Fruit fly (Drosophila melanogaster) whole organism, embryonic: ENCODE measurements around the gene pxb.
A peak's percentile ranks its signal among the peaks of the same experiment; 100 is the strongest.

ENCODE experiments used
- CG10959 ChIP-seq: fragments of 200-800 bp; sonication (Bioruptor generic); IDR thresholded peaks from 2 replicates; pipeline ENCODE4 v1.3.6; 2022; ENCODE audit warnings: missing biosample characterization, missing genetic modification characterization
- CG11398 ChIP-seq: fragments of 200-800 bp; sonication (Bioruptor generic); optimal IDR thresholded peaks from 2 replicates; lab custom pipeline; 2016; ENCODE audit warnings: missing biosample characterization, missing genetic modification characterization
- CG11504 ChIP-seq: fragments of 200-800 bp; sonication (Bioruptor generic); optimal IDR thresholded peaks from 3 replicates; lab custom pipeline; 2019; ENCODE audit warnings: missing biosample characterization, mild to moderate bottlenecking, missing genetic modification characterization, moderate library complexity
- CG12391 ChIP-seq: fragments of 200-800 bp; sonication (Bioruptor generic); optimal IDR thresholded peaks from 3 replicates; lab custom pipeline; 2018; ENCODE audit warnings: missing biosample characterization, mild to moderate bottlenecking, missing genetic modification characterization, moderate library complexity
- CG14441 ChIP-seq: fragments of 200-800 bp; sonication (Bioruptor generic); IDR thresholded peaks from 2 replicates; pipeline ENCODE4 v1.3.6; 2022; ENCODE audit warnings: missing biosample characterization, missing genetic modification characterization
- CG1529 ChIP-seq: fragments of 200-800 bp; sonication (Bioruptor generic); optimal IDR thresholded peaks from 3 replicates; lab custom pipeline; 2018; ENCODE audit warnings: missing biosample characterization, missing genetic modification characterization
- CG15479 ChIP-seq: fragments of 200-800 bp; sonication (Bioruptor generic); optimal IDR thresholded peaks from 3 replicates; lab custom pipeline; 2019; ENCODE audit warnings: missing biosample characterization, mild to moderate bottlenecking, missing genetic modification characterization, moderate library complexity
- CG1602 ChIP-seq: fragments of 200-800 bp; sonication (Bioruptor generic); optimal IDR thresholded peaks from 3 replicates; lab custom pipeline; 2016; ENCODE audit warnings: missing biosample characterization, missing genetic modification characterization
- CG16815 ChIP-seq: fragments of 200-800 bp; sonication (Bioruptor generic); optimal IDR thresholded peaks from 3 replicates; lab custom pipeline; 2017; ENCODE audit warnings: missing biosample characterization, mild to moderate bottlenecking, missing genetic modification characterization
- CG18262 ChIP-seq: fragments of 200-800 bp; optimal IDR thresholded peaks from 3 replicates; lab custom pipeline; 2019; ENCODE audit warnings: missing biosample characterization, mild to moderate bottlenecking, missing genetic modification characterization, moderate library complexity
- CG3281 ChIP-seq: fragments of 200-800 bp; sonication (Bioruptor generic); optimal IDR thresholded peaks from 3 replicates; lab custom pipeline; 2017; ENCODE audit warnings: missing biosample characterization, mild to moderate bottlenecking, missing genetic modification characterization
- CG4328 ChIP-seq: fragments of 200-800 bp; sonication (Bioruptor generic); optimal IDR thresholded peaks from 3 replicates; lab custom pipeline; 2017; ENCODE audit warnings: missing biosample characterization, missing genetic modification reagents, missing genetic modification characterization
- CG7357 ChIP-seq: fragments of 200-800 bp; sonication (Bioruptor generic); IDR thresholded peaks from 3 replicates; pipeline ENCODE4 v1.3.6; 2022; ENCODE audit warnings: missing biosample characterization, missing genetic modification characterization
- CG7839 ChIP-seq: fragments of 200-800 bp; sonication (Bioruptor generic); optimal IDR thresholded peaks from 3 replicates; lab custom pipeline; 2018; ENCODE audit warnings: missing biosample characterization, mild to moderate bottlenecking, missing genetic modification characterization, moderate library complexity
- CG7963 ChIP-seq: fragments of 200-800 bp; sonication (Bioruptor generic); IDR thresholded peaks from 3 replicates; pipeline ENCODE4 v1.3.6; 2022; ENCODE audit warnings: missing biosample characterization, missing genetic modification characterization; ENCODE audit not compliant: partially characterized antibody
- CG8281 ChIP-seq: fragments of 200-800 bp; sonication (Bioruptor generic); optimal IDR thresholded peaks from 2 replicates; lab custom pipeline; 2018; ENCODE audit warnings: missing biosample characterization, mild to moderate bottlenecking, missing genetic modification characterization, moderate library complexity
- D ChIP-seq, 2 experiments: fragments of 200-800 bp in 1 of 2; fragments of >200 bp in 1 of 2; sonication (Bioruptor generic) in 1 of 2; optimal IDR thresholded peaks; 2 replicates in 1 of 2; 3 replicates in 1 of 2; lab custom pipeline; 2017; ENCODE audit warnings: mild to moderate bottlenecking in 1 of 2, missing biosample characterization in 1 of 2, missing genetic modification characterization in 1 of 2, missing genetic modification reagents in 1 of 2
- D19B ChIP-seq: fragments of 200-800 bp; sonication (Bioruptor generic); optimal IDR thresholded peaks from 2 replicates; lab custom pipeline; 2017; ENCODE audit warnings: missing biosample characterization, mild to moderate bottlenecking, missing genetic modification characterization
- Dll ChIP-seq: fragments of 200-800 bp; sonication (Bioruptor generic); IDR thresholded peaks from 4 replicates; pipeline ENCODE4 v1.3.6; 2022; ENCODE audit warnings: missing biosample characterization, missing genetic modification characterization; ENCODE audit not compliant: partially characterized antibody
- Dp ChIP-seq: fragments of 200-800 bp; sonication (Bioruptor generic); optimal IDR thresholded peaks from 2 replicates; lab custom pipeline; 2018; ENCODE audit warnings: missing biosample characterization, mild to moderate bottlenecking, missing genetic modification characterization, moderate library complexity
- Elba2 ChIP-seq: fragments of 200-800 bp; sonication (Bioruptor generic); optimal IDR thresholded peaks from 3 replicates; lab custom pipeline; 2016; ENCODE audit warnings: missing biosample characterization, missing genetic modification characterization
- Ets65A ChIP-seq: fragments of 200-800 bp; sonication (Bioruptor generic); peaks from one replicate; lab custom pipeline; 2016; ENCODE audit warnings: missing biosample characterization, missing genetic modification characterization
- Hand ChIP-seq: fragments of 200-800 bp; sonication (Bioruptor generic); optimal IDR thresholded peaks from 2 replicates; lab custom pipeline; 2017; ENCODE audit warnings: mild to moderate bottlenecking, missing biosample characterization, missing genetic modification reagents, missing genetic modification characterization
- Optix ChIP-seq: fragments of 200-800 bp; sonication (Bioruptor generic); IDR thresholded peaks from 3 replicates; pipeline ENCODE4 v1.3.6; 2022; ENCODE audit warnings: missing biosample characterization, missing genetic modification characterization
- Sox102F ChIP-seq: fragments of 200-800 bp; sonication (Bioruptor generic); optimal IDR thresholded peaks from 2 replicates; lab custom pipeline; 2018; ENCODE audit warnings: missing biosample characterization, mild to moderate bottlenecking, missing genetic modification characterization, moderate library complexity
- Ssrp ChIP-seq: fragments of 200-800 bp; sonication (Bioruptor generic); optimal IDR thresholded peaks from 2 replicates; lab custom pipeline; 2018; ENCODE audit warnings: missing biosample characterization, mild to moderate bottlenecking, missing genetic modification characterization, moderate library complexity
- Xbp1 ChIP-seq: fragments of 200-800 bp; sonication (Bioruptor generic); optimal IDR thresholded peaks from 3 replicates; lab custom pipeline; 2016; ENCODE audit warnings: missing biosample characterization, mild to moderate bottlenecking, missing genetic modification characterization
- Xrp1 ChIP-seq: fragments of 200-800 bp; sonication (Bioruptor generic); IDR thresholded peaks from 2 replicates; pipeline ENCODE4 v1.3.6; 2022; ENCODE audit warnings: missing biosample characterization, missing genetic modification characterization
- ac ChIP-seq: fragments of 200-800 bp; sonication (Bioruptor generic); optimal IDR thresholded peaks from 3 replicates; lab custom pipeline; 2017; ENCODE audit warnings: missing biosample characterization, mild to moderate bottlenecking, missing genetic modification characterization
- cad ChIP-seq: fragments of >200 bp; optimal IDR thresholded peaks from 2 replicates; lab custom pipeline; 2017; ENCODE audit warnings: missing biosample characterization, missing genetic modification characterization
- ci ChIP-seq: fragments of 200-800 bp; sonication (Bioruptor generic); IDR thresholded peaks from 3 replicates; pipeline ENCODE4 v1.3.6; 2022; ENCODE audit warnings: missing biosample characterization, missing genetic modification characterization
- crc ChIP-seq: fragments of 200-800 bp; sonication (Bioruptor generic); optimal IDR thresholded peaks from 2 replicates; lab custom pipeline; 2016; ENCODE audit warnings: missing biosample characterization, missing genetic modification characterization
- croc ChIP-seq: fragments of 200-800 bp; sonication (Bioruptor generic); conservative IDR thresholded peaks from 3 replicates; pipeline ENCODE4 v1.3.6; 2022; ENCODE audit warnings: missing biosample characterization, missing genetic modification characterization
- crp ChIP-seq, 2 experiments: fragments of 200-800 bp; sonication (Bioruptor generic); optimal IDR thresholded peaks; 2 replicates in 1 of 2; 3 replicates in 1 of 2; lab custom pipeline; 2017; ENCODE audit warnings: missing biosample characterization in 2 of 2, missing genetic modification characterization in 2 of 2, mild to moderate bottlenecking in 1 of 2, moderate library complexity in 1 of 2
- fd102C ChIP-seq: fragments of 200-800 bp; sonication (Bioruptor generic); optimal IDR thresholded peaks from 2 replicates; lab custom pipeline; 2018; ENCODE audit warnings: missing biosample characterization, mild to moderate bottlenecking, missing genetic modification characterization, moderate library complexity
- gce ChIP-seq: fragments of 200-800 bp; sonication (Bioruptor generic); IDR thresholded peaks from 3 replicates; pipeline ENCODE4 v1.3.6; 2022; ENCODE audit warnings: missing biosample characterization, missing genetic modification characterization
- insv ChIP-seq, 2 experiments: fragments of 200-800 bp; sonication (Bioruptor generic); optimal IDR thresholded peaks; 3 replicates each; lab custom pipeline; 2016 to 2018; ENCODE audit warnings: missing biosample characterization in 2 of 2, missing genetic modification characterization in 2 of 2
- kay ChIP-seq: fragments of 200-800 bp; sonication (Bioruptor generic); optimal IDR thresholded peaks from 2 replicates; lab custom pipeline; 2016; ENCODE audit warnings: missing biosample characterization, missing genetic modification characterization
- nmo ChIP-seq: fragments of 200-800 bp; sonication (Bioruptor generic); optimal IDR thresholded peaks from 2 replicates; lab custom pipeline; 2018; ENCODE audit warnings: missing biosample characterization, mild to moderate bottlenecking, missing genetic modification characterization, moderate library complexity
- prd ChIP-seq, 3 experiments: fragments of >200 bp in 2 of 3; fragments of 200-800 bp in 1 of 3; sonication (Bioruptor generic) in 1 of 3; optimal IDR thresholded peaks in 2 of 3; IDR thresholded peaks in 1 of 3; 2 replicates in 2 of 3; 3 replicates in 1 of 3; pipeline versions ENCODE4 v1.3.6 to Lab custom; 2017 to 2022; ENCODE audit warnings: missing biosample characterization in 1 of 3, missing genetic modification characterization in 1 of 3
- sc ChIP-seq, 3 experiments: fragments of >200 bp in 2 of 3; fragments of 200-800 bp in 1 of 3; sonication (Bioruptor generic) in 1 of 3; optimal IDR thresholded peaks; 2 replicates in 2 of 3; 3 replicates in 1 of 3; lab custom pipeline; 2017; ENCODE audit warnings: mild to moderate bottlenecking in 1 of 3, missing biosample characterization in 1 of 3, missing genetic modification characterization in 1 of 3, missing genetic modification reagents in 1 of 3
- stc ChIP-seq: fragments of 200-800 bp; sonication (Bioruptor generic); IDR thresholded peaks from 2 replicates; pipeline ENCODE4 v1.3.6; 2022; ENCODE audit warnings: missing biosample characterization, missing genetic modification characterization
- twi ChIP-seq: fragments of 200-800 bp; optimal IDR thresholded peaks from 2 replicates; lab custom pipeline; 2019; ENCODE audit warnings: missing biosample characterization, mild to moderate bottlenecking, missing genetic modification characterization, moderate library complexity
- zen ChIP-seq: fragments of 200-800 bp; sonication (Bioruptor generic); optimal IDR thresholded peaks from 3 replicates; lab custom pipeline; 2018; ENCODE audit warnings: missing biosample characterization, mild to moderate bottlenecking, missing genetic modification characterization, moderate library complexity
- zfh1 ChIP-seq: fragments of 200-800 bp; sonication (Bioruptor generic); IDR thresholded peaks from 3 replicates; pipeline ENCODE4 v1.3.6; 2022; ENCODE audit warnings: missing biosample characterization, missing genetic modification characterization

The pxb gene

dm6 chr3R:15646899-15647443 lies 19.0 kb upstream of the pxb start (continued):
- TF ChIP-seq crc (GFP tag; lab: Kevin White, UChicago) (no peak), zfh1 (GFP tag; lab: Robert Waterston, UW) (no peak), CG4328 (no peak), CG10959 (GFP tag; lab: Robert Waterston, UW) (no peak), ac (GFP tag; lab: Kevin White, UChicago) (no peak), CG14441 (GFP tag; lab: Robert Waterston, UW) (no peak), stc (GFP tag; lab: Robert Waterston, UW) (no peak), Elba2 (GFP tag; lab: Kevin White, UChicago) (peak; percentile 93), cad (GFP tag; lab: Kevin White, UChicago) (no peak), Ets65A (GFP tag; lab: Kevin White, UChicago) (peak; percentile 54), D19B (GFP tag; lab: Kevin White, UChicago) (no peak), zen (peak; percentile 70), Dp (no peak), CG3281 (GFP tag; lab: Kevin White, UChicago) (no peak), Optix (no peak), CG7963 (no peak), insv (GFP tag; optimal IDR thresholded peaks at IDR 0.05; lab: Kevin White, UChicago) (peak in 1 of 2 experiments; percentile 52), Hand (GFP tag; lab: Kevin White, UChicago) (no peak), D (optimal IDR thresholded peaks at IDR 0.05; lab: Kevin White, UChicago) (peak; percentile 79), D (GFP tag; optimal IDR thresholded peaks at IDR 0.05; lab: Kevin White, UChicago) (no peak), kay (no peak)

dm6 chr3R:15648898-15649297 lies 17.1 kb upstream of the pxb start:
- TF ChIP-seq gce (GFP tag; lab: Robert Waterston, UW) (no peak), D (optimal IDR thresholded peaks at IDR 0.05; lab: Kevin White, UChicago) (peak; percentile 44), D (GFP tag; optimal IDR thresholded peaks at IDR 0.05; lab: Kevin White, UChicago) (no peak), zen (peak; percentile 94), prd (optimal IDR thresholded peaks at IDR 0.05; lab: Kevin White, UChicago) (no peak), prd (GFP tag; IDR thresholded peaks at IDR 0.05; lab: Robert Waterston, UW) (peak; percentile 71; the same call in 1 of the 3 replicates), twi (tag; lab: Kevin White, UChicago) (peak; percentile 4), CG15479 (peak; percentile 19)

- TF ChIP-seq CG16815 (GFP tag; lab: Kevin White, UChicago) (peak; percentile 36), fd102C (no peak), croc (GFP tag; lab: Robert Waterston, UW) (peak; percentile 31; the same call in 2 of the 3 replicates), CG7839 (tag; lab: Kevin White, UChicago) (peak; percentile 21), CG1602 (GFP tag; lab: Kevin White, UChicago) (peak; percentile 19), Dll (GFP tag; lab: Robert Waterston, UW) (no peak), sc (optimal IDR thresholded peaks at IDR 0.05; lab: Kevin White, UChicago) (no peak), sc (GFP tag; optimal IDR thresholded peaks at IDR 0.05; lab: Kevin White, UChicago) (peak; percentile 27), ci (GFP tag; lab: Robert Waterston, UW) (no peak), Xrp1 (GFP tag; lab: Robert Waterston, UW) (peak; percentile 34; the same call in 1 of the 2 replicates), crp (GFP tag; optimal IDR thresholded peaks at IDR 0.05; lab: Kevin White, UChicago) (no peak), Sox102F (GFP tag; lab: Kevin White, UChicago) (peak; percentile 56), Ssrp (tag; lab: Kevin White, UChicago) (peak; percentile 61), nmo (GFP tag; lab: Kevin White, UChicago) (peak; percentile 40), CG1529 (GFP tag; lab: Kevin White, UChicago) (peak; percentile 15), CG7357 (GFP tag; lab: Robert Waterston, UW) (0 out of 3 replicates have a peak, but pooled peaks have one; percentile 7), prd (optimal IDR thresholded peaks at IDR 0.05; lab: Kevin White, UChicago) (no peak), prd (GFP tag; IDR thresholded peaks at IDR 0.05; lab: Robert Waterston, UW) (peak; percentile 7; the same call in 1 of the 3 replicates), CG11504 (tag; lab: Kevin White, UChicago) (peak; percentile 41), CG18262 (tag; lab: Kevin White, UChicago) (peak; percentile 79), CG11398 (GFP tag; lab: Kevin White, UChicago) (no peak), CG12391 (tag; lab: Kevin White, UChicago) (peak; percentile 61), Xbp1 (peak; percentile 6), CG8281 (tag; lab: Kevin White, UChicago) (no peak)
These were observed 15.7 kb upstream of the pxb start for dm6 chr3R:15650250-15650649.
